Worm (Caenorhabditis elegans): ENCODE measurements around the gene fubl-1.

- TF ChIP-seq chd-7 (tag; optimal IDR thresholded peaks at IDR 0.05) (no peak), F37B4.10 (GFP tag; IDR thresholded peaks at IDR 0.05) (no peak), ama-1 (optimal IDR thresholded peaks at IDR 0.05) (no peak), ama-1 (GFP tag; optimal IDR thresholded peaks at IDR 0.05) (no peak), C06A6.2 (GFP tag; conservative IDR thresholded peaks at IDR 0.05) (no peak), unc-62 (GFP tag; optimal IDR thresholded peaks at IDR 0.05) (no peak)
Measured at ce11 chrV:10273837-10274236, 35.2 kb upstream of the fubl-1 start.
